Worm (Caenorhabditis elegans) whole organism, L3 larva: ENCODE measurements around the gene F56D2.2.

Experiments
- R02D3.7 ChIP-seq: fragments of 150-350 bp; optimal IDR thresholded peaks from 2 replicates; lab custom pipeline; 2014; ENCODE audit warnings: missing biosample characterization, missing genetic modification characterization
- ZK546.5 ChIP-seq: sonication (generic microtip); optimal IDR thresholded peaks from 2 replicates; lab custom pipeline; 2017; ENCODE audit warnings: missing biosample characterization, missing genetic modification characterization
- ama-1 ChIP-seq: fragments of 150-350 bp; optimal IDR thresholded peaks from 2 replicates; lab custom pipeline; 2018
- ceh-16 ChIP-seq: sonication (generic microtip); optimal IDR thresholded peaks from 2 replicates; lab custom pipeline; 2017; ENCODE audit warnings: missing biosample characterization, missing genetic modification characterization
- ceh-28 ChIP-seq: fragments of 150-350 bp; optimal IDR thresholded peaks from 2 replicates; lab custom pipeline; 2014; ENCODE audit warnings: missing biosample characterization, missing genetic modification reagents, missing genetic modification characterization
- ceh-82 ChIP-seq: fragments of 150-350 bp; optimal IDR thresholded peaks from 2 replicates; lab custom pipeline; 2014; ENCODE audit warnings: missing biosample characterization, missing genetic modification characterization
- egl-27 ChIP-seq: sonication (generic microtip); optimal IDR thresholded peaks from 4 replicates; lab custom pipeline; 2017; ENCODE audit warnings: missing biosample characterization, missing genetic modification reagents, missing genetic modification characterization
- egl-5 ChIP-seq: fragments of 150-350 bp; optimal IDR thresholded peaks from 2 replicates; lab custom pipeline; 2017; ENCODE audit warnings: missing biosample characterization, missing genetic modification reagents, missing genetic modification characterization, inconsistent platforms
- elt-1 ChIP-seq: fragments of 150-350 bp; optimal IDR thresholded peaks from 2 replicates; lab custom pipeline; 2014; ENCODE audit warnings: missing biosample characterization, missing genetic modification characterization
- elt-2 ChIP-seq: sonication (generic microtip); optimal IDR thresholded peaks from 2 replicates; lab custom pipeline; 2016; ENCODE audit warnings: missing genetic modification reagents, mild to moderate bottlenecking, missing genetic modification characterization, missing compliant biosample characterization
- elt-3 ChIP-seq, 3 experiments: fragments of 150-350 bp in 1 of 3; sonication (generic microtip) in 2 of 3; optimal IDR thresholded peaks; 2 replicates in 2 of 3; 4 replicates in 1 of 3; lab custom pipeline; 2014 to 2017; ENCODE audit warnings: missing biosample characterization in 3 of 3, missing genetic modification characterization in 3 of 3
- fkh-10 ChIP-seq: sonication (generic microtip); optimal IDR thresholded peaks from 2 replicates; lab custom pipeline; 2017; ENCODE audit warnings: missing biosample characterization, missing genetic modification reagents, missing genetic modification characterization
- fkh-2 ChIP-seq: fragments of 150-350 bp; optimal IDR thresholded peaks from 2 replicates; lab custom pipeline; 2014; ENCODE audit warnings: missing biosample characterization, missing genetic modification reagents, missing genetic modification characterization
- fos-1 ChIP-seq: fragments of 150-350 bp; optimal IDR thresholded peaks from 2 replicates; lab custom pipeline; 2014; ENCODE audit warnings: missing biosample characterization, missing genetic modification characterization
- hmg-11 ChIP-seq: sonication (generic microtip); optimal IDR thresholded peaks from 2 replicates; lab custom pipeline; 2016; ENCODE audit warnings: missing genetic modification characterization, missing compliant biosample characterization
- jun-1 ChIP-seq: fragments of 150-350 bp; optimal IDR thresholded peaks from 2 replicates; lab custom pipeline; 2014; ENCODE audit warnings: missing biosample characterization, missing genetic modification reagents, missing genetic modification characterization
- lin-15B ChIP-seq: fragments of 150-350 bp; optimal IDR thresholded peaks from 2 replicates; lab custom pipeline; 2014; ENCODE audit warnings: missing biosample characterization, missing genetic modification characterization
- lin-39 ChIP-seq: fragments of 150-350 bp; optimal IDR thresholded peaks from 2 replicates; lab custom pipeline; 2018; ENCODE audit warnings: missing biosample characterization, missing genetic modification reagents, missing genetic modification characterization
- lsy-12 ChIP-seq: sonication (generic microtip); optimal IDR thresholded peaks from 2 replicates; lab custom pipeline; 2016; ENCODE audit warnings: mild to moderate bottlenecking, missing genetic modification characterization, missing compliant biosample characterization
- mdl-1 ChIP-seq: fragments of 150-350 bp; optimal IDR thresholded peaks from 2 replicates; lab custom pipeline; 2014; ENCODE audit warnings: missing biosample characterization, missing genetic modification characterization
- mml-1 ChIP-seq: fragments of 150-350 bp; sonication (generic microtip); optimal IDR thresholded peaks from 3 replicates; lab custom pipeline; 2014; ENCODE audit warnings: missing biosample characterization, missing genetic modification characterization
- nfya-1 ChIP-seq: sonication (generic microtip); optimal IDR thresholded peaks from 2 replicates; lab custom pipeline; 2017; ENCODE audit warnings: missing genetic modification characterization, mild to moderate bottlenecking, missing compliant biosample characterization, antibody characterized with exemption, moderate library complexity; ENCODE audit not compliant: insufficient read depth
- nhr-11 ChIP-seq: fragments of 150-350 bp; optimal IDR thresholded peaks from 2 replicates; lab custom pipeline; 2014; ENCODE audit warnings: missing biosample characterization, missing genetic modification characterization
- nhr-12 ChIP-seq: fragments of 150-350 bp; optimal IDR thresholded peaks from 2 replicates; lab custom pipeline; 2014; ENCODE audit warnings: missing biosample characterization, missing genetic modification characterization
- nhr-23 ChIP-seq: fragments of 150-350 bp; optimal IDR thresholded peaks from 2 replicates; lab custom pipeline; 2014; ENCODE audit warnings: missing biosample characterization, missing genetic modification reagents, missing genetic modification characterization
- nhr-237 ChIP-seq: fragments of 150-350 bp; optimal IDR thresholded peaks from 2 replicates; lab custom pipeline; 2014; ENCODE audit warnings: missing biosample characterization, missing genetic modification characterization
- nhr-25 ChIP-seq: sonication (generic microtip); optimal IDR thresholded peaks from 2 replicates; lab custom pipeline; 2017; ENCODE audit warnings: missing biosample characterization, missing genetic modification characterization
- nhr-43 ChIP-seq: sonication (generic microtip); optimal IDR thresholded peaks from 2 replicates; lab custom pipeline; 2016; ENCODE audit warnings: mild to moderate bottlenecking, missing genetic modification characterization, missing compliant biosample characterization; ENCODE audit not compliant: poor library complexity, severe bottlenecking
- nhr-67 ChIP-seq: fragments of 150-350 bp; optimal IDR thresholded peaks from 2 replicates; lab custom pipeline; 2014; ENCODE audit warnings: missing biosample characterization, missing genetic modification characterization
- nhr-76 ChIP-seq: fragments of 150-350 bp; sonication (generic microtip); optimal IDR thresholded peaks from 5 replicates; lab custom pipeline; 2014; ENCODE audit warnings: missing biosample characterization, missing genetic modification characterization
- nhr-77 ChIP-seq: fragments of 150-350 bp; optimal IDR thresholded peaks from 2 replicates; lab custom pipeline; 2014; ENCODE audit warnings: missing biosample characterization, missing genetic modification characterization
- pha-4 ChIP-seq: fragments of 150-350 bp; optimal IDR thresholded peaks from 2 replicates; lab custom pipeline; 2014; ENCODE audit warnings: missing biosample characterization, missing genetic modification reagents, missing genetic modification characterization
- pqm-1 ChIP-seq: fragments of 150-350 bp; optimal IDR thresholded peaks from 2 replicates; lab custom pipeline; 2017; ENCODE audit warnings: missing biosample characterization, missing genetic modification characterization, inconsistent platforms
- sea-2 ChIP-seq: fragments of 150-350 bp; sonication (generic microtip); optimal IDR thresholded peaks from 4 replicates; lab custom pipeline; 2014; ENCODE audit warnings: missing biosample characterization, missing genetic modification reagents, missing genetic modification characterization
- snpc-4 ChIP-seq: fragments of 150-350 bp; optimal IDR thresholded peaks from 2 replicates; lab custom pipeline; 2014; ENCODE audit warnings: missing biosample characterization, missing genetic modification characterization
- tbx-2 ChIP-seq: sonication (generic microtip); optimal IDR thresholded peaks from 2 replicates; lab custom pipeline; 2016; ENCODE audit warnings: mild to moderate bottlenecking, missing genetic modification characterization, missing compliant biosample characterization
- unc-39 ChIP-seq: sonication (generic microtip); optimal IDR thresholded peaks from 4 replicates; lab custom pipeline; 2017; ENCODE audit warnings: missing biosample characterization, missing genetic modification characterization
- ztf-11 ChIP-seq: fragments of 150-350 bp; optimal IDR thresholded peaks from 2 replicates; lab custom pipeline; 2014; ENCODE audit warnings: missing biosample characterization, missing genetic modification characterization

Gene F56D2.2

DNA sequence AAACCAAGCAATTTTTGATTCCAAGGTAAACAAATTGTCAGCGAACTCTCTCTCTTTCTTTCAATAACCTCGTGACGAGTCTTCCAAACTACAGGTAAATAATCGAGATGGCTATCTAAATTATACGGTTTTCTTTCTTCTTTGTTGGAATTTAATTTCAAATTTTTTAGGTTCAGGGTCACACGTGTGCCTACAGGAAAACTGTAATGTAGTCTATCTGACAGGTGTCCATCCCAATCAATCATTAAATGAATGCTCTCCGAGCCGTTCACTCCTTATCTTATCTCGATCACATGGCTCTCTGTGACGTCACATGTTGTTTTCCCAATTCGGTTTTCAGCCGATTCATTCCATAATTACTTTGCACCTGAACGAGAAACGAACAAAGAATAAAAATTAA lies 34.0 kb upstream of the F56D2.2 start:
- no peak for TF ChIP-seq nhr-23 (tag; lab: Kevin White, UChicago)
- TF ChIP-seq lin-15B (tag; lab: Kevin White, UChicago) = no peak
- TF ChIP-seq nhr-67 (tag; lab: Kevin White, UChicago) = no peak
- no peak for TF ChIP-seq R02D3.7 (tag; lab: Kevin White, UChicago)
- peak; percentile 53 for TF ChIP-seq pha-4
- TF ChIP-seq elt-2 = peak; percentile 87
- TF ChIP-seq ama-1 = peak; percentile 35
- TF ChIP-seq pqm-1 (tag; lab: Kevin White, UChicago) = peak; percentile 70
- TF ChIP-seq lin-39 (tag; lab: Kevin White, UChicago) = no peak
- TF ChIP-seq elt-3 (tag; optimal IDR thresholded peaks at IDR 0.05; lab: Kevin White, UChicago) = no peak
- TF ChIP-seq mml-1 (tag; lab: Kevin White, UChicago) = no peak
- TF ChIP-seq sea-2 = no peak
- TF ChIP-seq elt-1 (tag; lab: Kevin White, UChicago) = peak; percentile 52
- TF ChIP-seq fos-1 (tag; lab: Kevin White, UChicago) = no peak

DNA sequence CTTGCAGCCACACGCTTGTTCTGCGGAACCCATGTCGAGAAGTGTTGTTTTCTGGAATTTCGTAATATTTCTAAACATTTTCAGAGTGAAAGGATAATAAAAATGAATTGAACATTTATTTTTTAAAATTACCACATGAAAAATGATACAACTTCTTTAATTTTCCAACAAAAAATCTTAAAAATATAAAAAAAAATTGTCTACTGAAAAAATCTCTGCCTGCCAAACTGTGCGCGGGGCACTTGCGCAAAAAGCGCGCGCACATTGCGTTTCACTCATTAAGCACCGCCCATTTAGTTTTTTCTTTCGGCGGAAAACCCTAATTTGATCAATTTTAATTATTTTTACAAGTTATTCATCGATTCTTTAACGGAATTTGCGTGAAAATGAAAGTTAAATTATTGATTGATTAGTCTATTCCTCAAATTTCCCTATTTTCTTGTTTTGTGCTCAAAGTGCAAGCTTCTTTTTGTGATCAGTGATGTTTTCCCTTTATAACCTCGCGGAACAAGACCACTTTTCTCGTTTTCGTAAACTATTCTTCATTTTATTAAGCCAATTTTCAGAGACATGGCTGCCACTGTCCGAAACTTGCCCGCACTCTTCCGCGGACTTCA lies 32.1 kb upstream of the F56D2.2 start, which contains the start of the genes nmad-1 and hach-1:
Gene nmad-1 (minus strand): TSS at position 51 of the 617 bp plus-strand sequence.
Gene hach-1 (plus strand): TSS at position 567 of the 617 bp plus-strand sequence.
- TF ChIP-seq egl-27 (tag; lab: Kevin White, UChicago) = no peak
- TF ChIP-seq elt-2 = peak; percentile 49
- peak; percentile 15 for TF ChIP-seq ceh-82 (tag; lab: Kevin White, UChicago)
- no peak for TF ChIP-seq jun-1 (tag; lab: Kevin White, UChicago)
- TF ChIP-seq fos-1 (tag; lab: Kevin White, UChicago) = no peak
- peak; percentile 60 for TF ChIP-seq ceh-28 (tag; lab: Kevin White, UChicago)
- no peak for TF ChIP-seq mdl-1 (tag; lab: Kevin White, UChicago)
- TF ChIP-seq nhr-23 (tag; lab: Kevin White, UChicago) = peak; percentile 77
- peak; percentile 30 for TF ChIP-seq tbx-2 (tag; lab: Kevin White, UChicago)
- no peak for TF ChIP-seq ceh-16
- no peak for TF ChIP-seq nhr-76 (tag; lab: Kevin White, UChicago)
- peak; percentile 63 for TF ChIP-seq snpc-4 (tag; lab: Kevin White, UChicago)
- peak; percentile 63 for TF ChIP-seq lsy-12
- TF ChIP-seq R02D3.7 (tag; lab: Kevin White, UChicago) = peak; percentile 63
- TF ChIP-seq nhr-67 (tag; lab: Kevin White, UChicago) = peak; percentile 64
- peak; percentile 16 for TF ChIP-seq elt-1 (tag; lab: Kevin White, UChicago)
- peak; percentile 59 for TF ChIP-seq lin-39 (tag; lab: Kevin White, UChicago)
- TF ChIP-seq pha-4 = peak; percentile 60
- TF ChIP-seq elt-3 (tag; optimal IDR thresholded peaks at IDR 0.05; lab: Kevin White, UChicago) = no peak
- no peak for TF ChIP-seq ztf-11
- TF ChIP-seq nhr-77 (tag; lab: Kevin White, UChicago) = no peak
- peak; percentile 68 for TF ChIP-seq nfya-1
- peak; percentile 70 for TF ChIP-seq lin-15B (tag; lab: Kevin White, UChicago)
- TF ChIP-seq hmg-11 = peak; percentile 94
- peak; percentile 67 for TF ChIP-seq egl-5 (tag; lab: Kevin White, UChicago)
- TF ChIP-seq nhr-43 = peak; percentile 94

DNA sequence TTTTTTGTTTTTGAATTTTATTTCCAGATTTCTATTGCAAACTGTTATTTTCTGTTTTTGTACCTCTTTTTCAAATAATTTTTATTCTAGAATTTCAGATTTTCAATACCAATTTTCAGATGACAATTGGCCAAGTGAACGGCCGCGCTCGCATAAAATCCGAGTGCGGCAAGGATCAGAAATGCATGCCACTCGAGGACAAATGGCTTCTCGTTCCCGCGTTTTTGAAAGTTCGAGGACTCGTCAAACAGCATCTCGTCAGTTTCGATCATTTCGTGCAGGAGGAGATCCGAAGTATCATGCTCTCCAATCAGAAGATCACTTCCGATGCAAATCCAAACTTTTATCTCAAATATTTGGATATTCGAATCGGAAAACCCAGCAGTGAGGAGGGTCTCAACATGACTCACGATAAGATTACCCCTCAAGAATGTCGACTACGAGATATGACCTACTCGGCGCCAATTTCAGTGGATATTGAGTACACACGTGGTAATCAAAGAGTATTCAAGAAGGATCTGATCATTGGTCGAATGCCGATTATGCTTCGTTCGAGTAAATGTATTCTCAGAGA lies 29.7 kb upstream of the F56D2.2 start, which contains the start of gene rpc-2:
Gene rpc-2 (plus strand): TSS at position 120 of the 574 bp plus-strand sequence.
- TF ChIP-seq elt-2 (peak; percentile 8), ama-1 (peak; percentile 64), fkh-10 (GFP tag; lab: Kevin White, UChicago) (no peak)

- TF ChIP-seq nfya-1 = peak; percentile 23
- TF ChIP-seq unc-39 = no peak
Measured at ce11 chrIII:5563680-5564079, 23.4 kb upstream of the F56D2.2 start.

- TF ChIP-seq mml-1 (tag; lab: Kevin White, UChicago) (no peak), elt-1 (tag; lab: Kevin White, UChicago) (no peak), snpc-4 (tag; lab: Kevin White, UChicago) (no peak), fos-1 (tag; lab: Kevin White, UChicago) (no peak), nhr-76 (tag; lab: Kevin White, UChicago) (no peak), sea-2 (no peak), nhr-25 (tag; lab: Kevin White, UChicago) (no peak), mdl-1 (tag; lab: Kevin White, UChicago) (no peak), egl-5 (tag; lab: Kevin White, UChicago) (no peak), tbx-2 (tag; lab: Kevin White, UChicago) (no peak), nhr-11 (tag; lab: Kevin White, UChicago) (no peak), ZK546.5 (tag; lab: Kevin White, UChicago) (no peak), fkh-2 (tag; lab: Kevin White, UChicago) (no peak), nhr-237 (tag; lab: Kevin White, UChicago) (no peak), elt-2 (no peak), pqm-1 (tag; lab: Kevin White, UChicago) (no peak), nhr-12 (no peak)
Measured at ce11 chrIII:5564325-5564724, 22.7 kb upstream of the F56D2.2 start.
